Worm (Caenorhabditis elegans) whole organism, L3 larva: Measurements from ENCODE around the gene C17E7.13.

Experiments
- ceh-82 ChIP-seq: fragments of 150-350 bp; optimal IDR thresholded peaks from 2 replicates; lab custom pipeline; 2014; ENCODE audit warnings: missing biosample characterization, missing genetic modification characterization
- fos-1 ChIP-seq: fragments of 150-350 bp; optimal IDR thresholded peaks from 2 replicates; lab custom pipeline; 2014; ENCODE audit warnings: missing biosample characterization, missing genetic modification characterization
- pha-4 ChIP-seq: fragments of 150-350 bp; optimal IDR thresholded peaks from 2 replicates; lab custom pipeline; 2014; ENCODE audit warnings: missing biosample characterization, missing genetic modification reagents, missing genetic modification characterization
- ztf-11 ChIP-seq: fragments of 150-350 bp; optimal IDR thresholded peaks from 2 replicates; lab custom pipeline; 2014; ENCODE audit warnings: missing biosample characterization, missing genetic modification characterization

ce11 chrV:3870359-3870758 is 18.7 kb downstream of the C17E7.13 start:
- TF ChIP-seq fos-1 (tag; lab: Kevin White, UChicago) (no peak), ceh-82 (no peak), ztf-11 (no peak), pha-4 (tag; lab: Kevin White, UChicago) (no peak)
